Worm (Caenorhabditis elegans): ENCODE data around the gene nhr-117.

DNA sequence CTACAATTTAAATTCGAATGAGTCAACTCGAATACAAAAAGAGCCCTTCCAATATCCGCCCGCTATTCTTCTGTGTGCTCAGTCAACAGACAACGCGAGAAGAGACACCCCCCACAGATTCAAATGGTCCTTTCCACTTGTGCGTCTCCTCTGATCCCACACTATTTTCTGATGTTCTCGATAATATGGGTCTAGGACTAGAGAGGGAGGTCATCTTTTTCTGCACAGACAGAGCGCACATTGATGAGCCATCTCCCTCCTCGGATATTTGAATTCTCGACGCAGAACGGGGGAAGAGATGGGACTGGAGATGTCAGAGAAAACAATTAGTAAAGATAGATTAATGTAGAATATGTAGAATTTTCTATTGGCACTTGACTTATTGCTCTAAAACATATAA is 50.6 kb downstream of the nhr-117 start:
- TF ChIP-seq unc-62 (GFP tag; optimal IDR thresholded peaks at IDR 0.05) (no peak), F55B11.4 (tag; optimal IDR thresholded peaks at IDR 0.05; ENCODE audit: borderline replicate concordance, insufficient read depth) (no peak), madf-8 (GFP tag; conservative IDR thresholded peaks at IDR 0.05) (no peak), madf-10 (tag; optimal IDR thresholded peaks at IDR 0.05) (no peak), rcor-1 (GFP tag; IDR thresholded peaks at IDR 0.05) (no peak), nhr-80 (tag; optimal IDR thresholded peaks at IDR 0.05) (no peak), Y67H2A.10 (GFP tag; conservative IDR thresholded peaks at IDR 0.05) (no peak), lin-35 (GFP tag; optimal IDR thresholded peaks at IDR 0.05) (no peak), K12H6.12 (tag; optimal IDR thresholded peaks at IDR 0.05) (no peak)

Data from whole organism, young adult.